Worm (Caenorhabditis elegans) whole organism, mixed stage, embryonic: Measurements from ENCODE around the gene pis-1.

Experiments used
- ces-1 ChIP-seq: fragments of 150-350 bp; optimal IDR thresholded peaks from 2 replicates; lab custom pipeline; 2014; ENCODE audit warnings: missing biosample characterization, missing genetic modification reagents, missing genetic modification characterization
- nhr-76 ChIP-seq: sonication (generic microtip); optimal IDR thresholded peaks from 2 replicates; lab custom pipeline; 2017; ENCODE audit warnings: missing biosample characterization, missing genetic modification characterization
- snpc-4 ChIP-seq: fragments of 150-350 bp; optimal IDR thresholded peaks from 2 replicates; lab custom pipeline; 2014; ENCODE audit warnings: missing biosample characterization, missing genetic modification characterization
- sptf-1 ChIP-seq: sonication (generic microtip); optimal IDR thresholded peaks from 2 replicates; lab custom pipeline; 2017; ENCODE audit warnings: mild to moderate bottlenecking, missing genetic modification characterization, moderate library complexity, missing compliant biosample characterization
- ztf-11 ChIP-seq: fragments of 150-350 bp; optimal IDR thresholded peaks from 2 replicates; lab custom pipeline; 2014; ENCODE audit warnings: missing biosample characterization, missing genetic modification characterization

ce11 chrIV:9742883-9743282 is 53.5 kb downstream of the pis-1 start, which contains the start of gene C28D4.7:
- TF ChIP-seq sptf-1, result no peak
- no peak for TF ChIP-seq ztf-11 (tag; lab: Kevin White, UChicago)
- no peak for TF ChIP-seq snpc-4 (tag; lab: Kevin White, UChicago)
- TF ChIP-seq ces-1 (GFP tag; lab: Kevin White, UChicago), result no peak
- no peak for TF ChIP-seq nhr-76 (tag; lab: Kevin White, UChicago)
